Fruit fly (Drosophila melanogaster): Measurements from ENCODE around the gene CG15330.

The CG15330 gene

DNA sequence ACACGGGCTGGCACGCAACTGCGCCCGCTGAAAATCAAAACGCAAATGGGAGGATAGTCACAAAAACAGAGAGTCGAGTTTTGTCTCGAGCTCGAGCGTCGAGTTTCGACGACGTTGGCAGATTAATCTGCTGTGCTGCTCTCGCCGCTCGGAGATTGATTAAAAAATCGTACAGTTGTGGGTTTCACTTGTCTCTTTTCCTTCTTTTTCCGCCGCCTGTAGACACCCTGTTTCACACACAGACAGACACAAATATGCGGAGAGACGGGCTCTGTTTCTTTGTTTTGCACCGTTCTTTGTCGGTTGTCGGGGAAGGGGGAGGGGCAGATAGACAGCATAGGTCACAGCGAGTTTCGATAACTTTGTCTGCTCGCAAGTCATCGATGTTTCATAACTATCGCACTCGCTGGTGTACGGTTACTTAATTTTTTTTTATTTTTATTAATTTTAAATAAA lies 9.0 kb upstream of the CG15330 start, which contains the start of gene orion:
Gene orion (minus strand): TSS at position 51 of the 456 bp plus-strand sequence.
- TF ChIP-seq OdsH (GFP tag; optimal IDR thresholded peaks at IDR 0.05) (no peak), sage (GFP tag; optimal IDR thresholded peaks at IDR 0.05) (no peak), Dif (GFP tag; optimal IDR thresholded peaks at IDR 0.05; ENCODE audit: partially characterized antibody) (peak; percentile 90), br (GFP tag; optimal IDR thresholded peaks at IDR 0.05) (peak; percentile 2), fru (GFP tag; optimal IDR thresholded peaks at IDR 0.05) (no peak), dsf (GFP tag; optimal IDR thresholded peaks at IDR 0.05; ENCODE audit: borderline replicate concordance) (no peak), dmrt93B (GFP tag; optimal IDR thresholded peaks at IDR 0.05) (no peak), jim (GFP tag; optimal IDR thresholded peaks at IDR 0.05) (peak; percentile 60), pan (optimal IDR thresholded peaks at IDR 0.05) (no peak), h (GFP tag; optimal IDR thresholded peaks at IDR 0.05) (no peak), dl (GFP tag; optimal IDR thresholded peaks at IDR 0.05; ENCODE audit: insufficient read depth in 1 of 2, partially characterized antibody in 2 of 2) (peak; percentile 45 to 53), Mio (GFP tag; optimal IDR thresholded peaks at IDR 0.05) (no peak), Rel (GFP tag; optimal IDR thresholded peaks at IDR 0.05) (no peak), Rel (tag; optimal IDR thresholded peaks at IDR 0.05) (peak; percentile 69), N (GFP tag; optimal IDR thresholded peaks at IDR 0.05) (no peak), Jra (GFP tag; optimal IDR thresholded peaks at IDR 0.05) (no peak), CG9705 (GFP tag; optimal IDR thresholded peaks at IDR 0.05) (no peak), psq (GFP tag; optimal IDR thresholded peaks at IDR 0.05) (peak; percentile 58), Hnf4 (GFP tag; optimal IDR thresholded peaks at IDR 0.05) (no peak), sv (GFP tag; optimal IDR thresholded peaks at IDR 0.05) (no peak), foxo (GFP tag; optimal IDR thresholded peaks at IDR 0.05) (no peak), usp (GFP tag; optimal IDR thresholded peaks at IDR 0.05) (no peak), Hr78 (GFP tag; optimal IDR thresholded peaks at IDR 0.05) (no peak), woc (GFP tag; optimal IDR thresholded peaks at IDR 0.05) (no peak), HLH106 (tag; optimal IDR thresholded peaks at IDR 0.05) (no peak), Vsx2 (GFP tag; optimal IDR thresholded peaks at IDR 0.05; ENCODE audit: partially characterized antibody) (peak; percentile 94), CrebA (GFP tag; optimal IDR thresholded peaks at IDR 0.05; ENCODE audit: borderline replicate concordance) (no peak), Hr83 (GFP tag; optimal IDR thresholded peaks at IDR 0.05; ENCODE audit: poor library complexity, severe bottlenecking) (no peak), CG32264 (GFP tag; optimal IDR thresholded peaks at IDR 0.05) (no peak), GATAd (GFP tag; optimal IDR thresholded peaks at IDR 0.05) (no peak)

DNA sequence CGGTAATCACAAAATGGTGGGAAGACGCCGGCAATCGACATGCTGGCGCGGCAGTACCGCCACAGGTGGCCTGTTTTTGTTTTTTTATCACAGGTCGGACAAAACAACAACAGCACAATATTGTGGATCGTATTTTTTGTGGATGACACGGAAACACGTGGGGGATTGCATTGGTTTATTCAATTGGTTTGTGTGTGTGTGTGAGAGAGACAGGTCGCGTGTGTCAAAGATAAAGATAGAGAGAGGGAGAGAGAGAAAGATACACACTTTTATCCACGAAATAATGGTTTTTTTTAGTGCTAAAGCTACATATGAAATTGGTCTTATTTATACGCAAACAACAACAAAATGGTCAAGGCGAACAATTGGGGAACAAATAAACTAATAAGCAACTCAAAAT lies 3.2 kb downstream of the CG15330 start:
- TF ChIP-seq h (GFP tag; optimal IDR thresholded peaks at IDR 0.05) = no peak
- no peak for TF ChIP-seq sage (GFP tag; optimal IDR thresholded peaks at IDR 0.05)
- no peak for TF ChIP-seq dl (GFP tag; optimal IDR thresholded peaks at IDR 0.05; ENCODE audit: insufficient read depth in 1 of 2, partially characterized antibody in 2 of 2)
- TF ChIP-seq Mio (GFP tag; optimal IDR thresholded peaks at IDR 0.05) = no peak
- TF ChIP-seq OdsH (GFP tag; optimal IDR thresholded peaks at IDR 0.05) = no peak
- TF ChIP-seq psq (GFP tag; optimal IDR thresholded peaks at IDR 0.05) = no peak
- TF ChIP-seq Jra (GFP tag; optimal IDR thresholded peaks at IDR 0.05) = no peak
- no peak for TF ChIP-seq CG9705 (GFP tag; optimal IDR thresholded peaks at IDR 0.05)
- TF ChIP-seq ey (GFP tag; optimal IDR thresholded peaks at IDR 0.05) = no peak
- no peak for TF ChIP-seq Myc (optimal IDR thresholded peaks at IDR 0.05)
- no peak for TF ChIP-seq Hr83 (GFP tag; optimal IDR thresholded peaks at IDR 0.05; ENCODE audit: poor library complexity, severe bottlenecking)
- TF ChIP-seq tai (GFP tag; optimal IDR thresholded peaks at IDR 0.05) = no peak
- no peak for TF ChIP-seq Rel (GFP tag; optimal IDR thresholded peaks at IDR 0.05)
- no peak for TF ChIP-seq Rel (tag; optimal IDR thresholded peaks at IDR 0.05)
- TF ChIP-seq N (GFP tag; optimal IDR thresholded peaks at IDR 0.05) = no peak
- TF ChIP-seq CrebA (GFP tag; optimal IDR thresholded peaks at IDR 0.05; ENCODE audit: borderline replicate concordance) = no peak

DNA sequence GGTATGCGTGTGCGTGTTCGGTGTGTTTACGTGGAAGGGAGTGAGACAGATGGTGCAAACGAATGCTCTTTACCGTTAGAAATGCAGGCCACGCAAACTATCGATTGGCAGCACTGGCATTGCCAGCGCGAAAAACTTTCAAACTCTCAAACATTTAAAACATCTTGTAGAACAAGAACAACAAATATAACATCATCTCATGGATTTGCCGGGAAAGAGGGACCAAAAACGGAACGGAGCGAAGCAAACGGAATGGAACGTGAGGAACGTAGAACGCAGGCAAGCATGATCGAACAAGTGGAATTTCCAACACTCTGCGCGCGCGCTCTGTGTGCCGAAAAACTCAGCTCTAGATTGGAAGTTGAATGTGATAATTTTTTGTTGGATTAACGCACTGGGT lies 3.6 kb downstream of the CG15330 start:
- TF ChIP-seq h (GFP tag; optimal IDR thresholded peaks at IDR 0.05) (no peak), Hr83 (GFP tag; optimal IDR thresholded peaks at IDR 0.05; ENCODE audit: poor library complexity, severe bottlenecking) (no peak), sv (GFP tag; optimal IDR thresholded peaks at IDR 0.05) (no peak), dmrt93B (GFP tag; optimal IDR thresholded peaks at IDR 0.05) (no peak), Hnf4 (GFP tag; optimal IDR thresholded peaks at IDR 0.05) (no peak), Mio (GFP tag; optimal IDR thresholded peaks at IDR 0.05) (no peak)

DNA sequence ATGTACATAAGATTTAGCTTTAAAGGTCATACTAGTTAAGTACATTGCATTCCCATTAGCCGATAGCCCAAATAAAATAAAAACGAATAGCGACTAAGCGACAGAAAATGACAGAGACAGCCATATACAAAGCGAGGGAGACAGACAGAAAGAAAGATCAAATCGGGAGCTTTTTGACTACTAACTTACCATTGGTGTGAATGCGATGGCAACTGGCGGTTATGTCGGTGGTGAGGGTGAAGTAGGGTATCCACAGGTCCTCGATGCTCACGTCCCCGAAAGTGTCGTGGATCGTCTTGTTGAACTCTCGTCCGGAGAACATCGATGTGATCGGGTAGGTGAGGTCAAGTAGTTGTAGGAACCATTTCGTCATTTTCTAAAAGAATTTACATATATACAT lies 5.1 kb downstream of the CG15330 start:
- TF ChIP-seq Mio (GFP tag; optimal IDR thresholded peaks at IDR 0.05) (no peak), Hnf4 (GFP tag; optimal IDR thresholded peaks at IDR 0.05) (no peak), dsf (GFP tag; optimal IDR thresholded peaks at IDR 0.05; ENCODE audit: borderline replicate concordance) (no peak), pan (optimal IDR thresholded peaks at IDR 0.05) (no peak), br (GFP tag; optimal IDR thresholded peaks at IDR 0.05) (no peak), Jra (GFP tag; optimal IDR thresholded peaks at IDR 0.05) (no peak), Hr78 (GFP tag; optimal IDR thresholded peaks at IDR 0.05) (no peak), jim (GFP tag; optimal IDR thresholded peaks at IDR 0.05) (no peak), rgr (GFP tag; optimal IDR thresholded peaks at IDR 0.05) (no peak), CrebA (GFP tag; optimal IDR thresholded peaks at IDR 0.05; ENCODE audit: borderline replicate concordance) (no peak), psq (GFP tag; optimal IDR thresholded peaks at IDR 0.05) (no peak), dl (GFP tag; optimal IDR thresholded peaks at IDR 0.05; ENCODE audit: insufficient read depth in 1 of 2, partially characterized antibody in 2 of 2) (no peak), Hr83 (GFP tag; optimal IDR thresholded peaks at IDR 0.05; ENCODE audit: poor library complexity, severe bottlenecking) (no peak), brk (GFP tag; optimal IDR thresholded peaks at IDR 0.05) (no peak), ey (GFP tag; optimal IDR thresholded peaks at IDR 0.05) (no peak), Rel (GFP tag; optimal IDR thresholded peaks at IDR 0.05) (no peak), Rel (tag; optimal IDR thresholded peaks at IDR 0.05) (no peak), OdsH (GFP tag; optimal IDR thresholded peaks at IDR 0.05) (no peak), CG32264 (GFP tag; optimal IDR thresholded peaks at IDR 0.05) (no peak), Myc (optimal IDR thresholded peaks at IDR 0.05) (no peak), dmrt93B (GFP tag; optimal IDR thresholded peaks at IDR 0.05) (no peak)
